Worm (Caenorhabditis elegans) whole organism, L1 larva: ENCODE measurements around the gene unc-51.
"Not testable (repeated sequence)": the region's sequence is repeated elsewhere in the genome, so short reads cannot be mapped to it uniquely, and the experiment has no call there.

Experiments used
- Y116A8C.19 ChIP-seq: sonication (generic microtip); optimal IDR thresholded peaks from 2 replicates; lab custom pipeline; 2016; ENCODE audit warnings: missing compliant biosample characterization, missing genetic modification characterization, borderline replicate concordance
- aha-1 ChIP-seq: fragments of 150-350 bp; optimal IDR thresholded peaks from 2 replicates; lab custom pipeline; 2014; ENCODE audit warnings: missing biosample characterization, missing genetic modification characterization
- ama-1 ChIP-seq: fragments of 150-350 bp; optimal IDR thresholded peaks from 2 replicates; lab custom pipeline; 2014
- dpl-1 ChIP-seq, 3 experiments: fragments of 150-350 bp in 2 of 3; sonication (generic microtip) in 1 of 3; optimal IDR thresholded peaks; 2 replicates each; lab custom pipeline; 2014 to 2017; ENCODE audit warnings: missing biosample characterization in 3 of 3, missing genetic modification characterization in 3 of 3, missing genetic modification reagents in 3 of 3
- lin-13 ChIP-seq: fragments of 150-350 bp; optimal IDR thresholded peaks from 2 replicates; lab custom pipeline; 2014; ENCODE audit warnings: missing biosample characterization, missing genetic modification reagents, missing genetic modification characterization
- lin-39 ChIP-seq: fragments of 150-350 bp; optimal IDR thresholded peaks from 2 replicates; lab custom pipeline; 2014; ENCODE audit warnings: missing biosample characterization, missing genetic modification reagents, missing genetic modification characterization
- lsy-2 ChIP-seq, 2 experiments: fragments of 150-350 bp; optimal IDR thresholded peaks; 2 replicates each; lab custom pipeline; 2014; ENCODE audit warnings: missing biosample characterization in 2 of 2, missing genetic modification characterization in 2 of 2
- nhr-12 ChIP-seq: sonication (generic microtip); optimal IDR thresholded peaks from 2 replicates; lab custom pipeline; 2017; ENCODE audit warnings: missing biosample characterization, missing genetic modification characterization
- nhr-47 ChIP-seq: sonication (generic microtip); optimal IDR thresholded peaks from 2 replicates; lab custom pipeline; 2016; ENCODE audit warnings: mild to moderate bottlenecking, missing genetic modification characterization, moderate library complexity, missing compliant biosample characterization
- pqm-1 ChIP-seq: sonication (generic microtip); optimal IDR thresholded peaks from 3 replicates; lab custom pipeline; 2017; ENCODE audit warnings: missing biosample characterization, missing genetic modification characterization
- unc-62 ChIP-seq: fragments of 150-350 bp; optimal IDR thresholded peaks from 2 replicates; lab custom pipeline; 2014; ENCODE audit warnings: missing biosample characterization, missing genetic modification reagents, missing genetic modification characterization
- vab-15 ChIP-seq: sonication (generic microtip); optimal IDR thresholded peaks from 2 replicates; lab custom pipeline; 2017; ENCODE audit warnings: missing genotype, mild to moderate bottlenecking, missing genetic modification characterization, missing compliant biosample characterization

ce11 chrV:19949721-19950120 lies 54.6 kb downstream of the unc-51 start, which contains the start of gene Y60A3A.8:
- not testable (repeated sequence) for TF ChIP-seq lin-13 (GFP tag; lab: Kevin White, UChicago); lin-39 (tag; lab: Kevin White, UChicago); nhr-47 (tag; lab: Kevin White, UChicago); Y116A8C.19; unc-62; lsy-2 (tag; optimal IDR thresholded peaks at IDR 0.05; lab: Kevin White, UChicago); ama-1 (lab: Kevin White, UChicago); vab-15 (tag; lab: Kevin White, UChicago); dpl-1 (GFP tag; optimal IDR thresholded peaks at IDR 0.05; lab: Kevin White, UChicago); aha-1 (tag; lab: Kevin White, UChicago); nhr-12 (tag; lab: Kevin White, UChicago); pqm-1 (tag; lab: Kevin White, UChicago)
